7 worm cellular contexts compared by ENCODE assay signal in the genomic region with DNA sequence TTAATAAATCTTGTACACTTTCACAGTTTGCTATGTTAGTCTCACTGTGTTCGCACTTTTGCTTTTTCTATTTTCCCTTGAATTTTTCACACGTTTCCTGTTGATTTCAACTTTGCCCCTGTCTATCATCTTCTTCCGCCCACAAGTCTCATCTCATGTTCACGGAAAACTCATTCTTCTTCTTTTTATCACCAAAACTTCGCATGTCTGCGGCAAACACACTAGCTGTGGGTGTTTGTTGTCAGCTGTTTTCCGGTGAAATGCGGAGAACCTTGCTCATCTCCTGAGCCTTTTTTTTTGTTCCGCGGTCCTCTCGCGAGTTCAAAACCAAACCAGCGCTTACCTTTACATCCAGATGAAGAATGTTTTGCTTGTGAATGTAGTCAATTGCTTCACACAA.
TF ChIP-seq lines count a peak whose summit lies in the region.

No protein-coding gene starts in this region.

TF ChIP-seq in whole organism, L1 larva, 84 proteins besides CTCF, POLR2A, EP300 and RAD21 (continues in another document):
- TF ChIP-seq sptf-1 (tag; optimal IDR thresholded peaks at IDR 0.05; lab: Kevin White, UChicago) (no peak), nhr-85 (tag; lab: Kevin White, UChicago) (no peak), nhr-237 (tag; optimal IDR thresholded peaks at IDR 0.05; lab: Kevin White, UChicago) (no peak), rnt-1 (tag; optimal IDR thresholded peaks at IDR 0.05; lab: Kevin White, UChicago) (peak; percentile 78), nhr-84 (tag; optimal IDR thresholded peaks at IDR 0.05; lab: Kevin White, UChicago) (no peak), efl-1 (optimal IDR thresholded peaks at IDR 0.05; lab: Kevin White, UChicago) (no peak), efl-1 (GFP tag; optimal IDR thresholded peaks at IDR 0.05 in 1 of 2; lab: Kevin White, UChicago) (peak in 1 of 2 experiments; percentile 23), nhr-71 (tag; optimal IDR thresholded peaks at IDR 0.05; lab: Kevin White, UChicago) (peak; percentile 38), C04F5.9 (tag; optimal IDR thresholded peaks at IDR 0.05; lab: Kevin White, UChicago) (no peak), unc-130 (tag; optimal IDR thresholded peaks at IDR 0.05; lab: Kevin White, UChicago) (peak; percentile 40), nhr-12 (tag; optimal IDR thresholded peaks at IDR 0.05; lab: Kevin White, UChicago) (no peak), lin-14 (GFP tag; optimal IDR thresholded peaks at IDR 0.05; lab: Kevin White, UChicago) (peak; percentile 81), blmp-1 (tag; optimal IDR thresholded peaks at IDR 0.05; lab: Kevin White, UChicago) (peak; percentile 36)

TF ChIP-seq in whole organism, L2 larva, 48 proteins besides CTCF, POLR2A, EP300 and RAD21:
- TF ChIP-seq ceh-16 (tag; optimal IDR thresholded peaks at IDR 0.05; lab: Kevin White, UChicago), result no peak
- TF ChIP-seq mbf-1 (tag; optimal IDR thresholded peaks at IDR 0.05; lab: Kevin White, UChicago), result no peak
- TF ChIP-seq dmd-4 (tag; optimal IDR thresholded peaks at IDR 0.05; lab: Kevin White, UChicago), result no peak
- no peak for TF ChIP-seq ztf-11 (tag; optimal IDR thresholded peaks at IDR 0.05; lab: Kevin White, UChicago)
- peak; percentile 45 for TF ChIP-seq F13H6.1 (tag; optimal IDR thresholded peaks at IDR 0.05; lab: Kevin White, UChicago)
- TF ChIP-seq sma-3 (GFP tag; optimal IDR thresholded peaks at IDR 0.05; lab: Kevin White, UChicago), result no peak
- TF ChIP-seq nhr-21 (tag; optimal IDR thresholded peaks at IDR 0.05; lab: Kevin White, UChicago), result no peak
- peak; percentile 37 for TF ChIP-seq nhr-129 (tag; optimal IDR thresholded peaks at IDR 0.05; lab: Kevin White, UChicago)
- no peak for TF ChIP-seq blmp-1 (tag; optimal IDR thresholded peaks at IDR 0.05; lab: Kevin White, UChicago; ENCODE audit: insufficient read depth)
- peak; percentile 28 for TF ChIP-seq sma-9 (GFP tag; optimal IDR thresholded peaks at IDR 0.05; lab: Kevin White, UChicago)
- TF ChIP-seq sma-9 (tag; optimal IDR thresholded peaks at IDR 0.05; lab: Kevin White, UChicago), result no peak
- no peak for TF ChIP-seq alr-1 (tag; optimal IDR thresholded peaks at IDR 0.05; lab: Kevin White, UChicago)
TF ChIP-seq in whole organism, L2 larva: peak in this region for 3.

TF ChIP-seq in whole organism, L3 larva, 47 proteins besides CTCF, POLR2A, EP300 and RAD21:
- TF ChIP-seq nhr-11 (tag; optimal IDR thresholded peaks at IDR 0.05; lab: Kevin White, UChicago) (no peak), mml-1 (tag; optimal IDR thresholded peaks at IDR 0.05; lab: Kevin White, UChicago) (no peak), unc-39 (tag; optimal IDR thresholded peaks at IDR 0.05; lab: Kevin White, UChicago) (no peak), hmg-11 (tag; optimal IDR thresholded peaks at IDR 0.05; lab: Kevin White, UChicago) (no peak), nfya-1 (tag; optimal IDR thresholded peaks at IDR 0.05; lab: Kevin White, UChicago; ENCODE audit: insufficient read depth) (peak; percentile 1), egl-5 (tag; optimal IDR thresholded peaks at IDR 0.05; lab: Kevin White, UChicago) (peak; percentile 49), nhr-12 (tag; optimal IDR thresholded peaks at IDR 0.05; lab: Kevin White, UChicago) (no peak), nhr-77 (tag; optimal IDR thresholded peaks at IDR 0.05; lab: Kevin White, UChicago) (no peak)

TF ChIP-seq in whole organism, L4 larva, 104 proteins besides CTCF, POLR2A, EP300 and RAD21:
- peak; percentile 59 for TF ChIP-seq hlh-11 (tag; optimal IDR thresholded peaks at IDR 0.05; lab: Kevin White, UChicago)
- TF ChIP-seq daf-16 (GFP tag; optimal IDR thresholded peaks at IDR 0.05; lab: Kevin White, UChicago), result peak in 1 of 2 experiments; percentile 67
- TF ChIP-seq daf-16 (tag; optimal IDR thresholded peaks at IDR 0.05; lab: Kevin White, UChicago), result no peak
- TF ChIP-seq nhr-6 (tag; optimal IDR thresholded peaks at IDR 0.05; lab: Kevin White, UChicago), result no peak

TF ChIP-seq in whole organism, late embryonic, 69 proteins besides CTCF, POLR2A, EP300 and RAD21:
- TF ChIP-seq ceh-18 (tag; optimal IDR thresholded peaks at IDR 0.05; lab: Kevin White, UChicago) (peak; percentile 51), ceh-6 (GFP tag; optimal IDR thresholded peaks at IDR 0.05; lab: Kevin White, UChicago) (no peak), hlh-13 (GFP tag; optimal IDR thresholded peaks at IDR 0.05; lab: Kevin White, UChicago) (no peak), C38D4.7 (GFP tag; optimal IDR thresholded peaks at IDR 0.05; lab: Kevin White, UChicago) (no peak), ceh-24 (tag; optimal IDR thresholded peaks at IDR 0.05; lab: Kevin White, UChicago) (no peak), pqm-1 (tag; optimal IDR thresholded peaks at IDR 0.05; lab: Kevin White, UChicago) (no peak)
TF ChIP-seq in whole organism, late embryonic: peak in this region for 1.

TF ChIP-seq in whole organism, mixed stage, embryonic, 35 proteins besides CTCF, POLR2A, EP300 and RAD21:
- no peak for TF ChIP-seq zip-8 (tag; optimal IDR thresholded peaks at IDR 0.05; lab: Kevin White, UChicago)
- peak; percentile 65 for TF ChIP-seq hlh-1 (tag; optimal IDR thresholded peaks at IDR 0.05; lab: Kevin White, UChicago)

TF ChIP-seq in whole organism, young adult, 124 proteins besides CTCF, POLR2A, EP300 and RAD21:
- TF ChIP-seq ceh-58 (GFP tag; IDR thresholded peaks at IDR 0.05; lab: Robert Waterston, UW) (no peak), F10E7.11 (tag; optimal IDR thresholded peaks at IDR 0.05; lab: Kevin White, UChicago) (no peak), madf-6 (GFP tag; IDR thresholded peaks at IDR 0.05; lab: Robert Waterston, UW) (no peak), K11D2.4 (GFP tag; IDR thresholded peaks at IDR 0.05; lab: Robert Waterston, UW) (0 out of 2 replicates have a peak, but pooled peaks have one; percentile 48), lir-1 (GFP tag; conservative IDR thresholded peaks at IDR 0.05; lab: Robert Waterston, UW) (no peak)
TF ChIP-seq in whole organism, young adult: peak in this region for 1.
